Worm (Caenorhabditis elegans): Measurements from ENCODE around the gene Y73F8A.15.

DNA sequence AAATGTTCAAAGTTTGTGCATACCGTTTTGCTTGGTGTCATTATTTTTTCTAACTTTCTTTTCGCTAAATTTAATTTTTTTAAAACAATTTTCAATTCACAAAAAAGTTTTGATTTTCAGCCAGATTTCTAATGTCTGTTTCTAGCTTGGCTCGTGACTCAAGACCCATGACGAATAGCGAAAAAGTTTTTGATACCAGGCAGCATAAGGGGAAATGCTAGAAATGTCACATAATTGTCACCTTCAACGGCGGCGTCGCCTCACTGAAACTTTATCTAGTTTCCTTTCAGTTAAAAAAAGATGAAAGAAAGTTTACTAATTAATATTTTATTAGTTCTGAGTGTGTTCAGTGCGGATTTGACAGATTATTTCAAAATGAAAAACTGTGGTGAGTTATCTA, 15.4 kb downstream of the Y73F8A.15 start, which contains the start of gene irld-59:
- TF ChIP-seq nhr-237 (tag; optimal IDR thresholded peaks at IDR 0.05) (no peak), fkh-2 (tag; optimal IDR thresholded peaks at IDR 0.05) (no peak), nhr-28 (tag; optimal IDR thresholded peaks at IDR 0.05) (no peak), jun-1 (tag; optimal IDR thresholded peaks at IDR 0.05) (no peak), eor-1 (tag; optimal IDR thresholded peaks at IDR 0.05) (no peak), pqm-1 (tag; optimal IDR thresholded peaks at IDR 0.05) (no peak), unc-62 (GFP tag; optimal IDR thresholded peaks at IDR 0.05) (no peak), elt-3 (tag; optimal IDR thresholded peaks at IDR 0.05) (no peak), nhr-12 (tag; optimal IDR thresholded peaks at IDR 0.05) (no peak), ama-1 (optimal IDR thresholded peaks at IDR 0.05) (no peak), ztf-11 (tag; optimal IDR thresholded peaks at IDR 0.05) (no peak)

All from whole organism, L3 larva.